Fruit fly (Drosophila melanogaster): ENCODE data around the gene unc-45.

DNA sequence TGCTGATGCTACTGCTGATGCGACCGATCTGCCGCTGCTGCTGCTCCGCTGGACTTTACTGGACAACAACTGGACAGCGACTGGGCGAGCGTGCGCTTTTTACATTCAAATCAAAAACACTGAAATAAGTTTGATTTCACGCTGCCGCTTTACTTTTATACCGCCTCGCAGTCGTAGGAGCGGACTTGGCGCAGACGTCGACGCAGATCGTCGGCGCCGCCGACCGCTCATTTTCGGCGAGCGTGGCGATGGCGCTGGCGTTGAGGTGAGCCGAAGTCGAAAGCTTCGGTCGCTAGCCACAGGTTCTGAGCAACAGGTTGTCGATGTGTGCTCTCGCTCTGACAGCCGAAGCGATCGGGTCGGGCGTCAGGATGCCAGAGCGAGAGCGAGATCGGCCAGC, 37.4 kb upstream of the unc-45 start, which contains the start of gene Elovl7:
- TF ChIP-seq CTCF (optimal IDR thresholded peaks at IDR 0.05) (no peak), CG8478 (optimal IDR thresholded peaks at IDR 0.05) (no peak)

All from S2 (cell line).